Fruit fly (Drosophila melanogaster): ENCODE data around the gene CG15353.

dm6 chr2L:2037551-2038252 is 30.7 kb upstream of the CG15353 start:
- TF ChIP-seq Myc (optimal IDR thresholded peaks at IDR 0.05) (no peak), psq (optimal IDR thresholded peaks at IDR 0.05) (no peak), insv (optimal IDR thresholded peaks at IDR 0.05) (no peak), h (optimal IDR thresholded peaks at IDR 0.05) (no peak)

Data from Kc167 (cell line).